Worm (Caenorhabditis elegans) whole organism, L2 larva: ENCODE data around the gene gst-36.

ENCODE experiments used
- F13H6.1 ChIP-seq: sonication (generic microtip); optimal IDR thresholded peaks from 2 replicates; lab custom pipeline; 2016; ENCODE audit warnings: missing genetic modification characterization, missing compliant biosample characterization
- R02D3.7 ChIP-seq: fragments of 150-350 bp; optimal IDR thresholded peaks from 2 replicates; lab custom pipeline; 2014; ENCODE audit warnings: missing biosample characterization, missing genetic modification characterization
- Y55F3AM.14 ChIP-seq: fragments of 200-800 bp; sonication (Bioruptor generic); optimal IDR thresholded peaks from 2 replicates; lab custom pipeline; 2018; ENCODE audit warnings: mild to moderate bottlenecking, missing genetic modification characterization, missing compliant biosample characterization
- alr-1 ChIP-seq: fragments of 150-350 bp; optimal IDR thresholded peaks from 2 replicates; lab custom pipeline; 2014; ENCODE audit warnings: missing biosample characterization, missing genetic modification characterization
- aly-2 ChIP-seq: fragments of 150-350 bp; optimal IDR thresholded peaks from 2 replicates; lab custom pipeline; 2014; ENCODE audit warnings: missing biosample characterization, missing genetic modification characterization
- ama-1 ChIP-seq: fragments of 150-350 bp; optimal IDR thresholded peaks from 2 replicates; lab custom pipeline; 2018; ENCODE audit warnings: inconsistent platforms
- blmp-1 ChIP-seq: sonication (generic microtip); optimal IDR thresholded peaks from 2 replicates; lab custom pipeline; 2017; ENCODE audit warnings: missing genetic modification characterization, mild to moderate bottlenecking, missing compliant biosample characterization, antibody characterized with exemption, moderate library complexity; ENCODE audit not compliant: insufficient read depth
- crh-2 ChIP-seq: sonication (generic microtip); optimal IDR thresholded peaks from 2 replicates; lab custom pipeline; 2017; ENCODE audit warnings: missing biosample characterization, missing genetic modification characterization
- dmd-4 ChIP-seq: sonication (generic microtip); optimal IDR thresholded peaks from 2 replicates; lab custom pipeline; 2017; ENCODE audit warnings: missing biosample characterization, missing genetic modification characterization
- elt-1 ChIP-seq: fragments of 150-350 bp; optimal IDR thresholded peaks from 2 replicates; lab custom pipeline; 2014; ENCODE audit warnings: missing biosample characterization, missing genetic modification characterization
- elt-3 ChIP-seq: sonication (generic microtip); optimal IDR thresholded peaks from 2 replicates; lab custom pipeline; 2017; ENCODE audit warnings: missing biosample characterization, missing genetic modification characterization
- fos-1 ChIP-seq: fragments of 150-350 bp; optimal IDR thresholded peaks from 2 replicates; lab custom pipeline; 2014; ENCODE audit warnings: missing biosample characterization, missing genetic modification characterization
- lin-39 ChIP-seq: fragments of 150-350 bp; optimal IDR thresholded peaks from 2 replicates; lab custom pipeline; 2014; ENCODE audit warnings: missing biosample characterization, missing genetic modification reagents, missing genetic modification characterization
- mab-5 ChIP-seq: fragments of 150-350 bp; optimal IDR thresholded peaks from 2 replicates; lab custom pipeline; 2014; ENCODE audit warnings: missing biosample characterization, missing genetic modification characterization
- mbf-1 ChIP-seq: sonication (generic microtip); optimal IDR thresholded peaks from 2 replicates; lab custom pipeline; 2017; ENCODE audit warnings: missing biosample characterization, missing genetic modification characterization
- mdl-1 ChIP-seq, 2 experiments: fragments of 150-350 bp in 1 of 2; sonication (generic microtip) in 1 of 2; optimal IDR thresholded peaks; 2 replicates each; lab custom pipeline; 2017; ENCODE audit warnings: missing biosample characterization in 2 of 2, missing genetic modification characterization in 2 of 2
- nhr-11 ChIP-seq: fragments of 150-350 bp; optimal IDR thresholded peaks from 2 replicates; lab custom pipeline; 2014; ENCODE audit warnings: missing biosample characterization, missing genetic modification characterization
- nhr-12 ChIP-seq: fragments of 150-350 bp; optimal IDR thresholded peaks from 2 replicates; lab custom pipeline; 2014; ENCODE audit warnings: missing biosample characterization, missing genetic modification characterization
- nhr-129 ChIP-seq: fragments of 150-350 bp; optimal IDR thresholded peaks from 2 replicates; lab custom pipeline; 2014; ENCODE audit warnings: missing biosample characterization, missing genetic modification characterization
- nhr-237 ChIP-seq: fragments of 150-350 bp; optimal IDR thresholded peaks from 2 replicates; lab custom pipeline; 2014; ENCODE audit warnings: missing biosample characterization, missing genetic modification characterization
- sem-4 ChIP-seq: fragments of 150-350 bp; optimal IDR thresholded peaks from 2 replicates; lab custom pipeline; 2014; ENCODE audit warnings: missing biosample characterization, missing genetic modification reagents, missing genetic modification characterization
- sma-9 ChIP-seq, 2 experiments: fragments of 150-350 bp in 1 of 2; sonication (generic microtip) in 1 of 2; optimal IDR thresholded peaks; 2 replicates each; lab custom pipeline; 2014 to 2016; ENCODE audit warnings: missing genetic modification characterization in 2 of 2, mild to moderate bottlenecking in 1 of 2, missing biosample characterization in 1 of 2, missing compliant biosample characterization in 1 of 2, missing genetic modification reagents in 1 of 2, moderate library complexity in 1 of 2
- unc-39 ChIP-seq: fragments of 150-350 bp; optimal IDR thresholded peaks from 2 replicates; lab custom pipeline; 2014; ENCODE audit warnings: missing biosample characterization, missing genetic modification characterization
- zag-1 ChIP-seq: fragments of 150-350 bp; optimal IDR thresholded peaks from 2 replicates; lab custom pipeline; 2014; ENCODE audit warnings: missing biosample characterization, missing genetic modification characterization
- ztf-11 ChIP-seq: sonication (generic microtip); optimal IDR thresholded peaks from 2 replicates; lab custom pipeline; 2017; ENCODE audit warnings: missing biosample characterization, missing genetic modification characterization
- ztf-4 ChIP-seq: fragments of 150-350 bp; optimal IDR thresholded peaks from 2 replicates; lab custom pipeline; 2014; ENCODE audit warnings: missing biosample characterization, missing genetic modification characterization

Gene gst-36

ce11 chrX:9899426-9900131 is 36.8 kb upstream of the gst-36 start, which contains the start of gene phf-34 (continued):
- TF ChIP-seq mdl-1 (tag; optimal IDR thresholded peaks at IDR 0.05; lab: Kevin White, UChicago) (peak in 1 of 2 experiments; percentile 17), lin-39 (tag; lab: Kevin White, UChicago) (no peak), ztf-11 (tag; lab: Kevin White, UChicago) (no peak)

DNA sequence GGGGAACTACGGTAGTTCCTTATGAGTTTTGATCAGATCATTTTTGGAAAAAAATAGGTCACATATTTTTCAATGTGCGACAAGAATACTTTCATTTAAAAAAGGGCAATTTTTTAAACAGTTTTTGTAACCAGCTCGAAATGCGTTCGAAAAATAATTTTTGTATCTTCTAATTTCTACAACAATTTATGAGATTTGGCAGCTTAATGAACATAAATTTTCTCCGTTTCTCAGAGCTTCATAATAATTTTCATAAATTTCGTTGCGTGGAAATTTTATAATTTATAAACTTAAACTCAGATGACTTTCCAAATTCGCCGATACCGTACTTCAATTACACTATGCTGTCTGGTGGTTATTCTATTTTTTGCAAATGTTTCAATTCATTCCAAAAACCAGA is 32.1 kb upstream of the gst-36 start, which contains the start of gene F21G4.3:
F21G4.3 (plus strand) TSS at position 301 of the 400 bp plus-strand sequence.
- TF ChIP-seq R02D3.7 (tag; lab: Kevin White, UChicago) (no peak), unc-39 (no peak), elt-1 (tag; lab: Kevin White, UChicago) (no peak), mdl-1 (tag; optimal IDR thresholded peaks at IDR 0.05; lab: Kevin White, UChicago) (no peak), F13H6.1 (no peak), ama-1 (lab: Kevin White, UChicago) (no peak), mbf-1 (tag; lab: Kevin White, UChicago) (no peak), Y55F3AM.14 (GFP tag; lab: Kevin White, UChicago) (no peak), elt-3 (tag; lab: Kevin White, UChicago) (no peak), zag-1 (tag; lab: Kevin White, UChicago) (no peak), blmp-1 (no peak), nhr-12 (no peak), nhr-237 (no peak), alr-1 (tag; lab: Kevin White, UChicago) (no peak), ztf-4 (no peak)
- TF ChIP-seq, all 48 proteins: peak for 0

- TF ChIP-seq blmp-1 (peak; percentile 76), crh-2 (no peak), elt-1 (tag; lab: Kevin White, UChicago) (no peak), dmd-4 (tag; lab: Kevin White, UChicago) (no peak)
Measured at ce11 chrX:9893069-9893468, 30.3 kb upstream of the gst-36 start.

- TF ChIP-seq crh-2 (peak; percentile 17), fos-1 (tag; lab: Kevin White, UChicago) (peak; percentile 97), dmd-4 (tag; lab: Kevin White, UChicago) (no peak), aly-2 (tag; lab: Kevin White, UChicago) (no peak)
Measured at ce11 chrX:9892323-9892722, 29.6 kb upstream of the gst-36 start, which contains the start of gene F21G4.1. Gene F21G4.1, minus strand, starts transcription at chrX:9892328.

DNA sequence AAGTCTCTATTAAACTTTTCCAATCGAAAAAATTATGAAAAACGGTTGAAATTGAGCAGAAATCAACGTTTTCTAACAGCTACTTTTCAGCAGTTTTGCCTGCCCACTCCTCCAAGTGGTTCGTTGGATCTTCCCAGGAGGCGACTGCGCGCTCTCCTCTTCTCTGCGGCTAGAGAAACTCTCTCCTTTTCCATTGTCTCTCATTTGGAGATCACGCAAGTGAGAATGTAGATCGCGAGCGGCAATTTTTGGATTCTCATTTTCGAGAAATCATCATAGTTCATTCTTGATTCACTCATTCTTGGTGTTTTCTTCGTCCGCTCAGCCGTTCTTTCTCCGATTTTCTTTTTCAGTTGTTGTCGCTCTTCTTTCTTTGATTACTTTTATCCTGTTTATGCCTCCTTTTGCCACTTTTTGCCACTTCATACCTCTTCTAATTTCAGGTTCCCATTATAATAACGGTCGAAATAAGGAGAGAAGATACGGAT is 21.1 kb upstream of the gst-36 start, which contains the start of gene mrp-4:
mrp-4 (plus strand) TSS at position 438 of the 488 bp plus-strand sequence.
- TF ChIP-seq nhr-12 (no peak), sma-9 (GFP tag; optimal IDR thresholded peaks at IDR 0.05; lab: Kevin White, UChicago) (no peak), sma-9 (tag; optimal IDR thresholded peaks at IDR 0.05; lab: Kevin White, UChicago) (no peak)

ce11 chrX:9882572-9882971 is 19.8 kb upstream of the gst-36 start:
- TF ChIP-seq sem-4 (tag; lab: Kevin White, UChicago) (no peak), nhr-129 (tag; lab: Kevin White, UChicago) (no peak), fos-1 (tag; lab: Kevin White, UChicago) (peak; percentile 85)

- TF ChIP-seq crh-2 (no peak), sma-9 (GFP tag; optimal IDR thresholded peaks at IDR 0.05; lab: Kevin White, UChicago) (no peak), sma-9 (tag; optimal IDR thresholded peaks at IDR 0.05; lab: Kevin White, UChicago) (no peak), nhr-11 (tag; lab: Kevin White, UChicago) (no peak), mab-5 (tag; lab: Kevin White, UChicago) (no peak), nhr-129 (tag; lab: Kevin White, UChicago) (no peak), Y55F3AM.14 (GFP tag; lab: Kevin White, UChicago) (no peak)
Measured at ce11 chrX:9882112-9882511, 19.4 kb upstream of the gst-36 start, which contains the start of gene glo-1. Gene glo-1, minus strand, starts transcription at chrX:9882212.
